Fruit fly (Drosophila melanogaster) whole organism, prepupa: Measurements from ENCODE around the gene Rcd-1r.

Experiments used
- CG10631 ChIP-seq: fragments of 200-800 bp; sonication (Bioruptor generic); optimal IDR thresholded peaks from 2 replicates; lab custom pipeline; 2016; ENCODE audit warnings: missing biosample characterization, missing genetic modification characterization
- CG10669 ChIP-seq: fragments of 200-800 bp; sonication (Bioruptor generic); optimal IDR thresholded peaks from 3 replicates; lab custom pipeline; 2018; ENCODE audit warnings: missing biosample characterization, mild to moderate bottlenecking, missing genetic modification characterization, moderate library complexity
- CG15336 ChIP-seq: fragments of 200-800 bp; sonication (Bioruptor generic); IDR thresholded peaks from 2 replicates; pipeline ENCODE4 v1.3.6; 2022; ENCODE audit warnings: missing biosample characterization, missing genetic modification characterization
- CG3919 ChIP-seq: fragments of 200-800 bp; sonication (Bioruptor generic); optimal IDR thresholded peaks from 3 replicates; lab custom pipeline; 2016; ENCODE audit warnings: missing biosample characterization, missing genetic modification characterization
- CG6163 ChIP-seq: fragments of 200-800 bp; sonication (Bioruptor generic); IDR thresholded peaks from 3 replicates; pipeline ENCODE4 v1.3.6; 2022; ENCODE audit warnings: missing biosample characterization, missing genetic modification characterization
- CG7368 ChIP-seq: fragments of 200-800 bp; sonication (Bioruptor generic); optimal IDR thresholded peaks from 3 replicates; lab custom pipeline; 2016; ENCODE audit warnings: missing biosample characterization, missing genetic modification characterization
- CG8319 ChIP-seq: fragments of 200-800 bp; sonication (Bioruptor generic); optimal IDR thresholded peaks from 3 replicates; lab custom pipeline; 2016; ENCODE audit warnings: missing biosample characterization, missing genetic modification characterization
- CG9139 ChIP-seq: fragments of 200-800 bp; sonication (Bioruptor generic); optimal IDR thresholded peaks from 3 replicates; lab custom pipeline; 2017; ENCODE audit warnings: missing biosample characterization, mild to moderate bottlenecking, missing genetic modification characterization
- Eip93F ChIP-seq: fragments of 200-800 bp; sonication (Bioruptor generic); optimal IDR thresholded peaks from 2 replicates; lab custom pipeline; 2016; ENCODE audit warnings: missing biosample characterization, mild to moderate bottlenecking, missing genetic modification characterization
- Ets21C ChIP-seq: fragments of 200-800 bp; sonication (Bioruptor generic); optimal IDR thresholded peaks from 3 replicates; lab custom pipeline; 2016; ENCODE audit warnings: missing biosample characterization, missing genetic modification characterization
- Hr39 ChIP-seq: fragments of 200-800 bp; sonication (Bioruptor generic); optimal IDR thresholded peaks from 2 replicates; lab custom pipeline; 2016; ENCODE audit warnings: missing biosample characterization, missing genetic modification characterization
- Sox102F ChIP-seq: fragments of 200-800 bp; sonication (Bioruptor generic); optimal IDR thresholded peaks from 2 replicates; lab custom pipeline; 2016; ENCODE audit warnings: missing biosample characterization, mild to moderate bottlenecking, missing genetic modification characterization
- Sox15 ChIP-seq: fragments of 200-800 bp; sonication (Bioruptor generic); optimal IDR thresholded peaks from 3 replicates; lab custom pipeline; 2016; ENCODE audit warnings: missing biosample characterization, missing genetic modification characterization
- achi ChIP-seq: fragments of 200-800 bp; sonication (Bioruptor generic); optimal IDR thresholded peaks from 3 replicates; lab custom pipeline; 2016; ENCODE audit warnings: missing biosample characterization, missing genetic modification characterization
- acj6 ChIP-seq: fragments of 200-800 bp; sonication (Bioruptor generic); optimal IDR thresholded peaks from 3 replicates; lab custom pipeline; 2016; ENCODE audit warnings: missing biosample characterization, missing genetic modification characterization
- dsx ChIP-seq: fragments of 200-800 bp; optimal IDR thresholded peaks from 3 replicates; lab custom pipeline; 2019; ENCODE audit warnings: missing biosample characterization, mild to moderate bottlenecking, missing genetic modification characterization, moderate library complexity; ENCODE audit not compliant: poor library complexity, severe bottlenecking
- esn ChIP-seq: fragments of 200-800 bp; sonication (Bioruptor generic); optimal IDR thresholded peaks from 2 replicates; lab custom pipeline; 2016; ENCODE audit warnings: missing biosample characterization, mild to moderate bottlenecking, missing genetic modification characterization, moderate library complexity
- fd85E ChIP-seq: fragments of 200-800 bp; sonication (Bioruptor generic); optimal IDR thresholded peaks from 3 replicates; lab custom pipeline; 2016; ENCODE audit warnings: missing biosample characterization, missing genetic modification characterization
- fkh ChIP-seq: fragments of 200-800 bp; sonication (Bioruptor generic); optimal IDR thresholded peaks from 3 replicates; lab custom pipeline; 2017; ENCODE audit warnings: missing biosample characterization, mild to moderate bottlenecking, missing genetic modification characterization, moderate library complexity
- net ChIP-seq: fragments of 200-800 bp; sonication (Bioruptor generic); optimal IDR thresholded peaks from 3 replicates; lab custom pipeline; 2016; ENCODE audit warnings: missing biosample characterization, missing genetic modification characterization
- ss ChIP-seq, 2 experiments: fragments of 200-800 bp; sonication (Bioruptor generic); optimal IDR thresholded peaks; 2 replicates in 1 of 2; 3 replicates in 1 of 2; lab custom pipeline; 2017 to 2018; ENCODE audit warnings: mild to moderate bottlenecking in 2 of 2, missing biosample characterization in 2 of 2, missing genetic modification characterization in 2 of 2, moderate library complexity in 1 of 2
- svp ChIP-seq: fragments of 200-800 bp; sonication (Bioruptor generic); peaks from one replicate; lab custom pipeline; 2016; ENCODE audit warnings: missing biosample characterization, missing genetic modification characterization

Gene Rcd-1r

DNA sequence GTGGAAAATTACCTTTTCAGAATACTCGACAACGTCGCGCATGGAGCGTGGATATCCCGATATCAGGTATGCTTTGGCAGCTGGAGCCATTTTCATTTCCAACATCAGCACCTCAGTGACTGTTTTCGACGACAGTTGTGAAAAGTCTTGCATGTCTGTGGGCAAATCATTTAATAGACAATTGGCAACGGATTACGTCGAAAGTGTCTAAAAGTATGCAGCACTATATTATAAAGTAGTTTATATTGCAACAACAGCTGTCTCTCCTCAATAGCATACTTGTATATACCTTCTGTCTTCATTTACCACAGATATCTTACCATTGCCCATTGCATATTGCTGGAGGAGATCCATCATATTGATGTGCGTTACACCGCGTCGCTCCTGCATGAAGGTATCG is 41.0 kb downstream of the Rcd-1r start:
- TF ChIP-seq achi (GFP tag; lab: Kevin White, UChicago): no peak
- no peak for TF ChIP-seq CG9139 (GFP tag; lab: Kevin White, UChicago)
- no peak for TF ChIP-seq Sox102F (GFP tag; lab: Kevin White, UChicago)
- no peak for TF ChIP-seq esn (GFP tag; lab: Kevin White, UChicago)
- no peak for TF ChIP-seq CG3919 (GFP tag; lab: Kevin White, UChicago)

DNA sequence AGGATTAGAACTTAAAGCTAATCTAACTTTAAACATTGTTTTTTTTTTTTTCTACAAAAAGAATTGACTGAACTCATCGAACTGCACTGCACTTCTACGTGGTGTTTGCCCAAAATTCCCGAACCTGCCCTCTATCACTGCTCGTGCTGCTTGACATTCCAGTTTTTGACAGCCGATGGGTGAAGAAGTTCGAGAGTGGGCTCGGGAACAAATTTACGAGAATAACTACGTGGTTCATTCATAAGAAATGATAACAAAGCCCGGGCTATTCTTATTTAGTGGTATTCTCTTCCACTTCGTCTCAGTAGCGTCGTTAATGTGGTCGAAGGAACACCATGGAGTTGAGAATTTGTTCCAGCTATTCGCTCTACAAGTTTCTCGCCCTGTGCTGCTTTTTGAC is 46.6 kb downstream of the Rcd-1r start, which contains the start of gene CG18088:
CG18088 (plus strand) TSS at position 301 of the 400 bp plus-strand sequence.
- TF ChIP-seq ss (GFP tag; optimal IDR thresholded peaks at IDR 0.05; lab: Kevin White, UChicago) (no peak), fd85E (GFP tag; lab: Kevin White, UChicago) (no peak), CG8319 (GFP tag; lab: Kevin White, UChicago) (no peak), CG3919 (GFP tag; lab: Kevin White, UChicago) (no peak), Sox15 (GFP tag; lab: Kevin White, UChicago) (no peak), Hr39 (GFP tag; lab: Kevin White, UChicago) (no peak), Eip93F (GFP tag; lab: Kevin White, UChicago) (no peak), dsx (GFP tag; lab: Kevin White, UChicago) (no peak), CG10631 (GFP tag; lab: Kevin White, UChicago) (no peak), Ets21C (GFP tag; lab: Kevin White, UChicago) (no peak), Sox102F (GFP tag; lab: Kevin White, UChicago) (no peak), CG9139 (GFP tag; lab: Kevin White, UChicago) (no peak), acj6 (GFP tag; lab: Kevin White, UChicago) (no peak), CG10669 (GFP tag; lab: Kevin White, UChicago) (no peak)

DNA sequence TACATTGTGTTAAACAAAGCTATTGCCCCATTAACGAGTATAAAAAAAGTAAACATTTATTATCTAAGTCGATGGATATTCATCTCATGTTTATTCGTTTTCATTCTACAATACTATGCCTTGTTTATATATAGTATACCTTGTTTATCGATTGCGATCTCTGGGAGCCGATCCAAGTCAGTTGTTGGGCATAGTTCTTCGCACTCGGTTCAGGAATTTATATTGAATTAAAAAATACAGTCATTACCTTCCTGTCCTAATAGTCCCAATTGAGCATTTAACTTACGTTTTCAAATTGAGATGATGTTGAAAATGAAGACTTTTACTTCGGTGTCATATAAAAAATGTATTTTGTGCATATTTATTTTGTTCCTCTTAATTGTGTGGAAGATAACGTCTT is 49.2 kb downstream of the Rcd-1r start, which contains the start of gene CG32984:
CG32984 (plus strand) TSS at position 301 of the 400 bp plus-strand sequence.
- TF ChIP-seq ss (GFP tag; optimal IDR thresholded peaks at IDR 0.05; lab: Kevin White, UChicago) (no peak), CG15336 (no peak), svp (GFP tag; lab: Kevin White, UChicago) (no peak), achi (GFP tag; lab: Kevin White, UChicago) (no peak), fkh (GFP tag; lab: Kevin White, UChicago) (no peak), CG7368 (GFP tag; lab: Kevin White, UChicago) (no peak), net (GFP tag; lab: Kevin White, UChicago) (no peak), CG6163 (GFP tag; lab: Robert Waterston, UW) (no peak), CG8319 (GFP tag; lab: Kevin White, UChicago) (no peak)
